Worm (Caenorhabditis elegans): ENCODE data around the gene irld-1.

- no peak for TF ChIP-seq M03D4.4 (tag; optimal IDR thresholded peaks at IDR 0.05)
- TF ChIP-seq snpc-4 (tag; optimal IDR thresholded peaks at IDR 0.05), result no peak
- no peak for TF ChIP-seq unc-120 (tag; optimal IDR thresholded peaks at IDR 0.05; ENCODE audit: poor library complexity, severe bottlenecking)
- TF ChIP-seq pha-4 (tag; optimal IDR thresholded peaks at IDR 0.05), result no peak
- no peak for TF ChIP-seq mab-5 (tag; optimal IDR thresholded peaks at IDR 0.05)
Measured at ce11 chrV:4325415-4325814, 11.1 kb upstream of the irld-1 start, which contains the start of gene nhr-125.
